Fruit fly (Drosophila melanogaster): ENCODE results near the gene CG34450.
A peak's percentile ranks its signal among the peaks of the same experiment; 100 is the strongest.

Gene CG34450

dm6 chrX:9296518-9296917 lies 33.8 kb downstream of the CG34450 start:
- TF ChIP-seq CrebA (GFP tag; optimal IDR thresholded peaks at IDR 0.05; ENCODE audit: borderline replicate concordance) (no peak), Abd-B (GFP tag; optimal IDR thresholded peaks at IDR 0.05) (no peak), sv (GFP tag; optimal IDR thresholded peaks at IDR 0.05) (no peak), GATAd (GFP tag; optimal IDR thresholded peaks at IDR 0.05) (no peak), Dfd (GFP tag; optimal IDR thresholded peaks at IDR 0.05) (peak; percentile 92), Rel (GFP tag; optimal IDR thresholded peaks at IDR 0.05) (no peak), Rel (tag; optimal IDR thresholded peaks at IDR 0.05) (no peak), br (GFP tag; optimal IDR thresholded peaks at IDR 0.05) (no peak)

- no peak for TF ChIP-seq Hnf4 (GFP tag; optimal IDR thresholded peaks at IDR 0.05)
- no peak for TF ChIP-seq Abd-B (GFP tag; optimal IDR thresholded peaks at IDR 0.05)
- no peak for TF ChIP-seq Dfd (GFP tag; optimal IDR thresholded peaks at IDR 0.05)
- TF ChIP-seq h (GFP tag; optimal IDR thresholded peaks at IDR 0.05) = peak; percentile 9
Measured at dm6 chrX:9295518-9295917, 34.8 kb downstream of the CG34450 start.

DNA sequence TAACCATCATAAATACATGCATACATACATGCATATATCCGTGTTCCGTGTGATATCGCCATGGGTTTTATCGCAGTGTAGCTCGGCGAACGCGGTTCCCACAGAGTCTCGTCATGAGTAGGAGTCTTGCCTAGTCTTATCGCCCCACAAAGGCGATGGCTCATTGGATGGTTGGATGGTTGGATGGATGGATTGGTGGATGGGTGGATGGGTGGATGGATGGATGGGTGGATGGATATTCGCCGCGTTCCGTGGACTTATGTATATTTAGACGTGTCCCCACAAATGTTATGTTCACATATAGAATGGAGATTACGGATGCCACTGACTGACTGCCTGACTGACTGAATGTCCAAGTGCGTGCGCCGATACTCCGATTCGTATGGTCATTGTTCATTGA lies 39.0 kb downstream of the CG34450 start:
- TF ChIP-seq sage (GFP tag; optimal IDR thresholded peaks at IDR 0.05) (no peak), rgr (GFP tag; optimal IDR thresholded peaks at IDR 0.05) (no peak), lola (GFP tag; optimal IDR thresholded peaks at IDR 0.05) (no peak), CG9705 (GFP tag; optimal IDR thresholded peaks at IDR 0.05) (no peak), Jra (GFP tag; optimal IDR thresholded peaks at IDR 0.05) (no peak), Dfd (GFP tag; optimal IDR thresholded peaks at IDR 0.05) (no peak), h (GFP tag; optimal IDR thresholded peaks at IDR 0.05) (no peak), pan (optimal IDR thresholded peaks at IDR 0.05) (no peak), Myc (optimal IDR thresholded peaks at IDR 0.05) (no peak), Dif (GFP tag; optimal IDR thresholded peaks at IDR 0.05; ENCODE audit: partially characterized antibody) (no peak), fru (GFP tag; optimal IDR thresholded peaks at IDR 0.05) (no peak), HLH106 (tag; optimal IDR thresholded peaks at IDR 0.05) (no peak), Rel (GFP tag; optimal IDR thresholded peaks at IDR 0.05) (no peak), Rel (tag; optimal IDR thresholded peaks at IDR 0.05) (no peak)

DNA sequence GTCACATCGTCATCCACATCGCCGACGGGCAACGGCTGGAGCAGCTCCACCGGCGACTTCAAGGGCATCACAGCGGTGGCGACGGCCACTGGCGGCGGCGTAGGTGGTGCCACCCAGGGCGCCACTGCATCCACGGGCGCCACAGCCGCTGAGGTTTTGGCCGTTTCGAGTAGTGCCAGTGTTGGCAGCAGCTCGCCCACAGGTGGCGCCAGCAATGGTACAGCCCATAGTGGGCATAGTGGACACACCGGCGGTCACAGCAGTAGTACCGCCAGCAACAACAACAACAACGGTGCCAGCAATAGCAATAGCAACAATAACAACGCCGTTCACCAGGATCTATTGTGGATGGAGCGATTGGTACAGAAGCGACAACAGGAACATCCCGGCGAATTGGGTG lies 43.9 kb downstream of the CG34450 start:
- TF ChIP-seq N (GFP tag; optimal IDR thresholded peaks at IDR 0.05) (no peak), HLH106 (tag; optimal IDR thresholded peaks at IDR 0.05) (no peak), fru (GFP tag; optimal IDR thresholded peaks at IDR 0.05) (no peak), pan (optimal IDR thresholded peaks at IDR 0.05) (no peak), CrebA (GFP tag; optimal IDR thresholded peaks at IDR 0.05; ENCODE audit: borderline replicate concordance) (no peak)

DNA sequence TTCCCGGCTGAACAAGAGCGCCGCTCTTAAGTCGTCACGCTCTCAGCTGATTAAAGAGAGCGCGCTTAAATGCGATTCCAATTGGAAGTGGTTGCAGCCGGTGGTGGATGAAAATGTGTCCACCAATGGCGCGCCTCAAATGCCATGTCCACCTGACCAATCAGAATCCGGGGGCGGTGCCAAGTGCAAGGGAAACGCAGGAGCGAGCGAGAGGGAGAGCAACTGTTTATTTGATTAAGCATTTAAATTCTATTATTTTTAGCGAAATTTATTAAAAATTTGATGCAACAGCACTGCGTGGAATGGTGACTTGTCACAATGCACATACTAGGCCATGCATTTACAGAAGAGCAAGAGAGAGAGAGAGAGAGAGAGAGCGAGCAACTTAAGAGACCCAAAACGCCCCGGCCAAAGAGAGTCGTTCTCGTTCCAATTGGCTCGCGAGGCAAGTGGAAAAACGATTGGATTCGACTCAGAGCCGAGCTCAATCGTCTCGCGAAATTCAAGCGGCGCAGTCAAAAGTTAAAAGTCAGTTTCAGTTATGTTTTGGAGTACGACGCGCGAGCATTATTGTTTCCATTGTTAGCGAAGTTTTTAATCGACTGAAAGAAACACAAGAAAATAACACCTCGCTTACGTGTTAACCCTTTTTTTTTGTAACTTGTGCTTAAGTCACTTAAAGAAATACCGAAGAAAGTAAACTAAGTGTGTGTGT lies 46.1 kb downstream of the CG34450 start, which contains the start of gene lz:
Gene lz, plus strand, starts transcription at position 626 of the 715 bp plus-strand sequence.
- TF ChIP-seq usp (GFP tag; optimal IDR thresholded peaks at IDR 0.05) (no peak), Dif (GFP tag; optimal IDR thresholded peaks at IDR 0.05; ENCODE audit: partially characterized antibody) (peak; percentile 80), dl (GFP tag; optimal IDR thresholded peaks at IDR 0.05; ENCODE audit: insufficient read depth in 1 of 2, partially characterized antibody in 2 of 2) (peak; percentile 44 to 52)

DNA sequence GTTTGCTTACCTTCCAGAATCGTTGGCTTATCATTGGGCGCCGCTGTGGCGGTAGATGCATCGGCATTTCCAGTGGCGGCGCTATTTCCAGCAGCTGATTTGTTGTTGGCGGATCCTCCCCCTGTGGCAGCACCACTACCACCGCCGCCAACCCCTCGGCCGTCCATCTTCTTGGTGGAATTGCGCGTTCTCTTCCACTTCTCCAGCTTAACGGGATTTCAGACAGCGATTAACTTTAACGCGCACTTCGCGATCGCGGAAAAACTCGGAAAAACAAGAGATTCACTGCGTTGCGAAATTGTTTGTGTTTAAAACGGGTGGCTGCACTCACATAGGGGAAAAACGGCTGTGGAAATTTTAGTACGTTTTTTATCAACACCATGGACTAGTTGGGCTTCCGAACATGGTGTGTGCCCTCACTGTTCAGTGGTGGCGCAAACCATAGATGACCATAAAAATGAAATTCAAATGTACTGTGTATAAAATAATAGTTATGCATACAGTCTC lies 47.5 kb downstream of the CG34450 start, which contains the start of gene c11.1:
Gene c11.1, minus strand, starts transcription at position 335 of the 507 bp plus-strand sequence.
- TF ChIP-seq dsf (GFP tag; optimal IDR thresholded peaks at IDR 0.05; ENCODE audit: borderline replicate concordance) (no peak), Abd-B (GFP tag; optimal IDR thresholded peaks at IDR 0.05) (no peak), Jra (GFP tag; optimal IDR thresholded peaks at IDR 0.05) (no peak), Hr83 (GFP tag; optimal IDR thresholded peaks at IDR 0.05; ENCODE audit: poor library complexity, severe bottlenecking) (no peak), brk (GFP tag; optimal IDR thresholded peaks at IDR 0.05) (no peak), usp (GFP tag; optimal IDR thresholded peaks at IDR 0.05) (no peak), CG9705 (GFP tag; optimal IDR thresholded peaks at IDR 0.05) (no peak), OdsH (GFP tag; optimal IDR thresholded peaks at IDR 0.05) (no peak), Sp1 (GFP tag; optimal IDR thresholded peaks at IDR 0.05) (peak; percentile 0), Myc (optimal IDR thresholded peaks at IDR 0.05) (peak; percentile 43), HLH106 (tag; optimal IDR thresholded peaks at IDR 0.05) (no peak), sv (GFP tag; optimal IDR thresholded peaks at IDR 0.05) (no peak), Hnf4 (GFP tag; optimal IDR thresholded peaks at IDR 0.05) (no peak), h (GFP tag; optimal IDR thresholded peaks at IDR 0.05) (peak; percentile 3), Mio (GFP tag; optimal IDR thresholded peaks at IDR 0.05) (no peak), tai (GFP tag; optimal IDR thresholded peaks at IDR 0.05) (no peak), br (GFP tag; optimal IDR thresholded peaks at IDR 0.05) (no peak), CG32264 (GFP tag; optimal IDR thresholded peaks at IDR 0.05) (no peak), dl (GFP tag; optimal IDR thresholded peaks at IDR 0.05; ENCODE audit: insufficient read depth in 1 of 2, partially characterized antibody in 2 of 2) (no peak), ey (GFP tag; optimal IDR thresholded peaks at IDR 0.05) (no peak), pan (optimal IDR thresholded peaks at IDR 0.05) (no peak), foxo (GFP tag; optimal IDR thresholded peaks at IDR 0.05) (no peak), Vsx2 (GFP tag; optimal IDR thresholded peaks at IDR 0.05; ENCODE audit: partially characterized antibody) (no peak), Rel (GFP tag; optimal IDR thresholded peaks at IDR 0.05) (no peak), Rel (tag; optimal IDR thresholded peaks at IDR 0.05) (peak; percentile 91), woc (GFP tag; optimal IDR thresholded peaks at IDR 0.05) (no peak), lola (GFP tag; optimal IDR thresholded peaks at IDR 0.05) (no peak), CrebA (GFP tag; optimal IDR thresholded peaks at IDR 0.05; ENCODE audit: borderline replicate concordance) (no peak), sage (GFP tag; optimal IDR thresholded peaks at IDR 0.05) (no peak), N (GFP tag; optimal IDR thresholded peaks at IDR 0.05) (no peak), Dfd (GFP tag; optimal IDR thresholded peaks at IDR 0.05) (no peak), GATAd (GFP tag; optimal IDR thresholded peaks at IDR 0.05) (no peak), fru (GFP tag; optimal IDR thresholded peaks at IDR 0.05) (no peak)
